Fruit fly (Drosophila melanogaster) whole organism: Measurements from ENCODE around the gene MESR6.

Experiments used
- CG8478 ChIP-seq: fragments of >200 bp; optimal IDR thresholded peaks from 2 replicates; lab custom pipeline; 2018; ENCODE audit warnings: inconsistent platforms
- psq ChIP-seq: fragments of >200 bp; optimal IDR thresholded peaks from 2 replicates; lab custom pipeline; 2017
- usp ChIP-seq: fragments of >200 bp; optimal IDR thresholded peaks from 2 replicates; lab custom pipeline; 2017; ENCODE audit warnings: missing biosample characterization, missing genetic modification characterization, mixed read lengths

DNA sequence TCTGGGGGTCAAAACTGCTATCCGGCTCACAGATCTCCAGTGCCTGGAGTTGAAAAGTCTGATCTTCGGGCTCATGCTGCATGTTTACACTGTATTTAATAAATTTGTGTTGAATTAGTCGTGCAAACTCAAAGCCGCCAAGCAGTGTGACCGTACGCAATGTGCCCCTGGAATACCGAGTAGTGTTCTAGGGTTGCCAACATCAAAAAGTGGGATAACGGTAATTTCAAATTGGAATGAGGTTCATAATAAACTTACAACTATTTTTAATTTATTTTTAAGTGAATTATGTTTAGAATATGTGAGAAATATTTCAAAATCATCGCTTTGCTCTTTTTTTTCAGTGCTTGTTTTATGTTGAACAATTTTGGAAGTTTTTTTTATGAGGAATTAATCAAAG is 7.7 kb downstream of the MESR6 start, which contains the start of gene Gem2:
- TF ChIP-seq psq (lab: Kevin White, UChicago) (no peak), usp (no peak), CG8478 (no peak)
